Worm (Caenorhabditis elegans) whole organism, late embryonic: ENCODE measurements around the gene syp-2.

Source experiments
- C08G9.2 ChIP-seq: sonication (generic microtip); optimal IDR thresholded peaks from 2 replicates; lab custom pipeline; 2016; ENCODE audit warnings: mild to moderate bottlenecking, missing genetic modification characterization, moderate library complexity, missing compliant biosample characterization
- C38D4.7 ChIP-seq: fragments of 200-800 bp; sonication (Bioruptor generic); optimal IDR thresholded peaks from 2 replicates; lab custom pipeline; 2018; ENCODE audit warnings: mild to moderate bottlenecking, missing genetic modification characterization, moderate library complexity, missing compliant biosample characterization
- T23F11.4 ChIP-seq: fragments of 200-800 bp; sonication (Bioruptor generic); optimal IDR thresholded peaks from 2 replicates; lab custom pipeline; 2018; ENCODE audit warnings: mild to moderate bottlenecking, missing genetic modification characterization, missing compliant biosample characterization
- Y22D7AL.16 ChIP-seq: sonication (generic microtip); optimal IDR thresholded peaks from 2 replicates; lab custom pipeline; 2016; ENCODE audit warnings: missing genetic modification characterization, missing compliant biosample characterization
- ama-1 ChIP-seq: fragments of 150-350 bp; optimal IDR thresholded peaks from 2 replicates; lab custom pipeline; 2014
- ceh-18 ChIP-seq: sonication (generic microtip); optimal IDR thresholded peaks from 2 replicates; lab custom pipeline; 2016; ENCODE audit warnings: missing genetic modification characterization, missing compliant biosample characterization
- ceh-19 ChIP-seq: fragments of 200-800 bp; sonication (Bioruptor generic); optimal IDR thresholded peaks from 2 replicates; lab custom pipeline; 2018; ENCODE audit warnings: mild to moderate bottlenecking, missing genetic modification characterization, missing compliant biosample characterization
- ceh-6 ChIP-seq: fragments of 200-800 bp; sonication (Bioruptor generic); optimal IDR thresholded peaks from 2 replicates; lab custom pipeline; 2018; ENCODE audit warnings: mild to moderate bottlenecking, missing genetic modification characterization, missing compliant biosample characterization
- elt-2 ChIP-seq: sonication (generic microtip); optimal IDR thresholded peaks from 2 replicates; lab custom pipeline; 2016; ENCODE audit warnings: missing genetic modification reagents, missing genetic modification characterization, missing compliant biosample characterization
- fax-1 ChIP-seq: sonication (generic microtip); optimal IDR thresholded peaks from 2 replicates; lab custom pipeline; 2016; ENCODE audit warnings: missing genotype, missing genetic modification characterization, missing compliant biosample characterization
- hlh-13 ChIP-seq: fragments of 200-800 bp; sonication (Bioruptor generic); optimal IDR thresholded peaks from 2 replicates; lab custom pipeline; 2018; ENCODE audit warnings: mild to moderate bottlenecking, missing genetic modification characterization, missing compliant biosample characterization
- mec-3 ChIP-seq: sonication (generic microtip); optimal IDR thresholded peaks from 2 replicates; lab custom pipeline; 2016; ENCODE audit warnings: borderline replicate concordance, missing genetic modification characterization, missing compliant biosample characterization
- nfya-1 ChIP-seq: sonication (generic microtip); optimal IDR thresholded peaks from 2 replicates; lab custom pipeline; 2017; ENCODE audit warnings: missing genetic modification characterization, mild to moderate bottlenecking, missing compliant biosample characterization, antibody characterized with exemption, moderate library complexity
- nhr-11 ChIP-seq: fragments of 150-350 bp; optimal IDR thresholded peaks from 2 replicates; lab custom pipeline; 2014; ENCODE audit warnings: missing biosample characterization, missing genetic modification characterization
- npax-4 ChIP-seq: sonication (generic microtip); optimal IDR thresholded peaks from 2 replicates; lab custom pipeline; 2016; ENCODE audit warnings: missing genetic modification characterization, missing compliant biosample characterization
- pag-3 ChIP-seq: sonication (generic microtip); optimal IDR thresholded peaks from 2 replicates; lab custom pipeline; 2016; ENCODE audit warnings: missing compliant biosample characterization, missing genetic modification characterization, borderline replicate concordance
- pat-9 ChIP-seq: fragments of 200-800 bp; sonication (Bioruptor generic); optimal IDR thresholded peaks from 2 replicates; lab custom pipeline; 2018; ENCODE audit warnings: mild to moderate bottlenecking, missing genetic modification characterization, moderate library complexity, missing compliant biosample characterization
- pha-4 ChIP-seq: fragments of 150-350 bp; optimal IDR thresholded peaks from 2 replicates; lab custom pipeline; 2018; ENCODE audit warnings: missing biosample characterization, missing genetic modification reagents, missing genetic modification characterization
- pros-1 ChIP-seq: fragments of 150-350 bp; optimal IDR thresholded peaks from 2 replicates; lab custom pipeline; 2014; ENCODE audit warnings: missing biosample characterization, missing genetic modification reagents, missing genetic modification characterization
- sox-4 ChIP-seq: sonication (generic microtip); optimal IDR thresholded peaks from 2 replicates; lab custom pipeline; 2017; ENCODE audit warnings: mild to moderate bottlenecking, missing genetic modification characterization, inconsistent platforms, missing compliant biosample characterization
- syd-9 ChIP-seq: sonication (generic microtip); optimal IDR thresholded peaks from 2 replicates; lab custom pipeline; 2016; ENCODE audit warnings: mild to moderate bottlenecking, missing genetic modification characterization, moderate library complexity, missing compliant biosample characterization
- tbx-2 ChIP-seq: sonication (generic microtip); optimal IDR thresholded peaks from 2 replicates; lab custom pipeline; 2016; ENCODE audit warnings: missing genetic modification characterization, missing compliant biosample characterization
- ttx-3 ChIP-seq: sonication (generic microtip); optimal IDR thresholded peaks from 2 replicates; lab custom pipeline; 2016; ENCODE audit warnings: missing genetic modification reagents, missing genetic modification characterization, missing compliant biosample characterization
- unc-3 ChIP-seq, 2 experiments: fragments of 200-800 bp in 1 of 2; sonication (Bioruptor generic) in 1 of 2; sonication (generic microtip) in 1 of 2; conservative IDR thresholded peaks in 1 of 2; optimal IDR thresholded peaks in 1 of 2; 2 replicates each; pipeline versions ENCODE4 v1.3.6 to Lab custom; 2016 to 2022; ENCODE audit warnings: missing compliant biosample characterization in 2 of 2, missing genetic modification characterization in 2 of 2, missing genetic modification reagents in 1 of 2
- unc-55 ChIP-seq: sonication (generic microtip); optimal IDR thresholded peaks from 2 replicates; lab custom pipeline; 2017; ENCODE audit warnings: missing biosample characterization, missing genetic modification reagents, missing genetic modification characterization
- zip-5 ChIP-seq: sonication (generic microtip); optimal IDR thresholded peaks from 2 replicates; lab custom pipeline; 2016; ENCODE audit warnings: missing genetic modification characterization, missing compliant biosample characterization

Gene syp-2

DNA sequence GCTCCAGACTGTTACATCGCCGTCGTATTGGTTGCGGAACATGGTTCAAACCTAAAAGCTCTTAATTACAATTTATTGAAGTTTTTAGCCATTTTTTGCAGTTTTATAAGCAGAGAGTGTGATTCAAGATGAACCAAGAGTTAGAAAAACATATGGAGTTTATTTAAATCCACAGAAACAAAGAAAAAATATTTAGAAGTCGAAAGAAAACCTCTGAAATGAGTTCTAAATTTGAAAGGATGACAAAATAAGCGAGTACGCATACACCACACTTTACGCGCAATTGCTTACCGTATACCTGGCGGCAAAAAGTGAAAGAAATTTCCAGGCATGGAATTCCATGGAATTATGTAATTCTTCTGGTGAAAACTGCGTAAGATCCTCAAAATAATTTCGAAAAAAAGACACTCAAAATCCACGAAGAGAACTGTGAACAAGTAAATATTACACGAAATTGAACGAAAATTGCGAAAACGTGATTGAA lies 48.0 kb downstream of the syp-2 start, which contains the start of gene pas-6:
Gene pas-6, minus strand, starts transcription at position 51 of the 484 bp plus-strand sequence.
- TF ChIP-seq mec-3 (tag; lab: Kevin White, UChicago) (no peak), nfya-1 (tag; lab: Kevin White, UChicago) (peak; percentile 13)

DNA sequence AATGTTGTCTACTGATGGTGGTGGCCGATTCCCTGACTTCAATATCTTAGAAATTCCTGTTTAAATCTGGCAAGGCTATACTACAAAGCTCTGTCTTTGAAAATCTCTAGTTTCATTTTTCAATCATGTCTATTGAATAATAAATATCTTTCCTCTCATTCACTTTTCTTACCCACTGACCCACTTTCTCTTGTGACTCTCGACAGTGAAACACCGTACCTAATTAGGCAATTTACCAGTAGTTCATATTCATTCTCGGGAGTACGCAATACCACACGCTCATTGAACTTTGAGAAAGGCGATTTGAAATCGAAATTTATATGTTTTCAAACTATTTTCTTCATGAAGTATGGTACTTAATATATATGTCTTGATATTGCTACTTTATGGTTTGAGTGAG lies 48.5 kb downstream of the syp-2 start, which contains the start of gene CD4.11:
Gene CD4.11, plus strand, starts transcription at position 301 of the 400 bp plus-strand sequence.
- TF ChIP-seq C38D4.7 (GFP tag; lab: Kevin White, UChicago): no peak
- no peak for TF ChIP-seq ttx-3
- TF ChIP-seq ceh-18 (tag; lab: Kevin White, UChicago): no peak
- no peak for TF ChIP-seq elt-2 (tag; lab: Kevin White, UChicago)
- no peak for TF ChIP-seq ceh-6 (GFP tag; lab: Kevin White, UChicago)
- TF ChIP-seq ama-1: no peak
- TF ChIP-seq syd-9 (tag; lab: Kevin White, UChicago): no peak
- no peak for TF ChIP-seq unc-3 (GFP tag; conservative IDR thresholded peaks at IDR 0.05; lab: Robert Waterston, UW)
- TF ChIP-seq unc-3 (tag; optimal IDR thresholded peaks at IDR 0.05; lab: Kevin White, UChicago): no peak
- no peak for TF ChIP-seq pha-4 (tag; lab: Kevin White, UChicago)

DNA sequence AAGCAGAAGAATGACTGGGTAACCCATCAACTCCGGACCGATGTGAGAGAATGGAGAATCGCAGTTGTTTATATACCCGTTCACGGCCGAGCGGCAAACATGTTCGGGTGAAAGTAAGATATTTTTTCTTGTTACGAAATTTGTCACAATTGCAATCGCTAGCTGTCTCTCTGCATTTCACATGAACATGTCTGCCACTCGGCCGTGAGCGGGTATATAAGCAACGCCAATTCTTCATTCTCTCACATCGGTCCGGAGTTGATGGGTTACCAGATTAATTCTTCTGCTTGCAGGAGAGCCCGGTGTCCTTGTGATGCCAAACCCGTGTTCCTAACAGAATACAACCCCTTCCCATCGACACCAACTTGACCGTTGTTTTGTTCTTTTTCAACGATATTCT lies 50.8 kb downstream of the syp-2 start:
- TF ChIP-seq zip-5: no peak
- no peak for TF ChIP-seq tbx-2 (tag; lab: Kevin White, UChicago)
- TF ChIP-seq ceh-19 (GFP tag; lab: Kevin White, UChicago): no peak
- TF ChIP-seq T23F11.4: no peak
- no peak for TF ChIP-seq pat-9 (tag; lab: Kevin White, UChicago)
- TF ChIP-seq pha-4 (tag; lab: Kevin White, UChicago): no peak
- no peak for TF ChIP-seq pros-1
- TF ChIP-seq Y22D7AL.16 (tag; lab: Kevin White, UChicago): no peak
- no peak for TF ChIP-seq hlh-13 (GFP tag; lab: Kevin White, UChicago)
- no peak for TF ChIP-seq fax-1 (tag; lab: Kevin White, UChicago)
- TF ChIP-seq pag-3: no peak
- TF ChIP-seq sox-4 (tag; lab: Kevin White, UChicago): no peak
- no peak for TF ChIP-seq unc-3 (GFP tag; conservative IDR thresholded peaks at IDR 0.05; lab: Robert Waterston, UW)
- TF ChIP-seq unc-3 (tag; optimal IDR thresholded peaks at IDR 0.05; lab: Kevin White, UChicago): no peak
- no peak for TF ChIP-seq npax-4
- no peak for TF ChIP-seq nhr-11 (tag; lab: Kevin White, UChicago)
- TF ChIP-seq nfya-1 (tag; lab: Kevin White, UChicago): no peak
- TF ChIP-seq unc-55 (GFP tag; lab: Kevin White, UChicago): no peak
- no peak for TF ChIP-seq C08G9.2 (tag; lab: Kevin White, UChicago)
